Worm (Caenorhabditis elegans): Measurements from ENCODE around the gene C10E2.5.

C10E2.5 gene

ce11 chrX:16726879-16727278 is 27.5 kb downstream of the C10E2.5 start:
- no peak for TF ChIP-seq sea-2 (GFP tag; optimal IDR thresholded peaks at IDR 0.05)
- TF ChIP-seq nhr-67 (tag; optimal IDR thresholded peaks at IDR 0.05), result no peak
- TF ChIP-seq ztf-11 (tag; optimal IDR thresholded peaks at IDR 0.05), result no peak
- peak; percentile 50 for TF ChIP-seq fos-1 (tag; optimal IDR thresholded peaks at IDR 0.05)
- TF ChIP-seq mdl-1 (tag; optimal IDR thresholded peaks at IDR 0.05), result peak; percentile 85
- no peak for TF ChIP-seq unc-39 (tag; optimal IDR thresholded peaks at IDR 0.05)
- TF ChIP-seq ceh-9 (tag; optimal IDR thresholded peaks at IDR 0.05), result no peak
- peak; percentile 74 for TF ChIP-seq ceh-28 (tag; optimal IDR thresholded peaks at IDR 0.05)
- peak; percentile 42 for TF ChIP-seq zag-1 (tag; optimal IDR thresholded peaks at IDR 0.05)
- TF ChIP-seq ZK546.5 (tag; optimal IDR thresholded peaks at IDR 0.05), result no peak
- peak; percentile 85 for TF ChIP-seq nhr-23 (tag; optimal IDR thresholded peaks at IDR 0.05)
- no peak for TF ChIP-seq ama-1 (optimal IDR thresholded peaks at IDR 0.05)
- no peak for TF ChIP-seq nhr-28 (tag; optimal IDR thresholded peaks at IDR 0.05)
- peak; percentile 84 for TF ChIP-seq nhr-43 (tag; optimal IDR thresholded peaks at IDR 0.05; ENCODE audit: poor library complexity, severe bottlenecking)
- no peak for TF ChIP-seq daf-12 (tag; optimal IDR thresholded peaks at IDR 0.05)
- peak; percentile 94 for TF ChIP-seq nhr-25 (tag; optimal IDR thresholded peaks at IDR 0.05)
- TF ChIP-seq elt-3 (tag; optimal IDR thresholded peaks at IDR 0.05), result peak in 2 of 3 experiments; percentile 36 to 55
- peak; percentile 20 for TF ChIP-seq ceh-82 (tag; optimal IDR thresholded peaks at IDR 0.05)
- peak; percentile 91 for TF ChIP-seq lin-39 (tag; optimal IDR thresholded peaks at IDR 0.05)
- peak; percentile 75 for TF ChIP-seq egl-27 (tag; optimal IDR thresholded peaks at IDR 0.05)
- no peak for TF ChIP-seq mml-1 (tag; optimal IDR thresholded peaks at IDR 0.05)
- TF ChIP-seq lin-15B (tag; optimal IDR thresholded peaks at IDR 0.05), result peak; percentile 53
- peak; percentile 83 for TF ChIP-seq lsy-12 (tag; optimal IDR thresholded peaks at IDR 0.05)
- TF ChIP-seq nfya-1 (tag; optimal IDR thresholded peaks at IDR 0.05; ENCODE audit: insufficient read depth), result peak; percentile 92
- no peak for TF ChIP-seq eor-1 (tag; optimal IDR thresholded peaks at IDR 0.05)
- peak; percentile 71 for TF ChIP-seq snpc-4 (tag; optimal IDR thresholded peaks at IDR 0.05)
- no peak for TF ChIP-seq nhr-12 (tag; optimal IDR thresholded peaks at IDR 0.05)
- peak; percentile 62 for TF ChIP-seq skn-1 (tag; optimal IDR thresholded peaks at IDR 0.05)
- no peak for TF ChIP-seq fkh-2 (tag; optimal IDR thresholded peaks at IDR 0.05)
- no peak for TF ChIP-seq nhr-77 (tag; optimal IDR thresholded peaks at IDR 0.05)
- TF ChIP-seq fkh-10 (GFP tag; optimal IDR thresholded peaks at IDR 0.05), result peak; percentile 46
- no peak for TF ChIP-seq aly-2 (tag; optimal IDR thresholded peaks at IDR 0.05)
- TF ChIP-seq ceh-16 (tag; optimal IDR thresholded peaks at IDR 0.05), result no peak
- peak; percentile 86 for TF ChIP-seq pha-4 (tag; optimal IDR thresholded peaks at IDR 0.05)
- peak; percentile 11 for TF ChIP-seq ztf-4 (tag; optimal IDR thresholded peaks at IDR 0.05)
- peak; percentile 50 for TF ChIP-seq elt-1 (tag; optimal IDR thresholded peaks at IDR 0.05)
- peak; percentile 93 for TF ChIP-seq elt-2 (tag; optimal IDR thresholded peaks at IDR 0.05)
- no peak for TF ChIP-seq nhr-237 (tag; optimal IDR thresholded peaks at IDR 0.05)
- no peak for TF ChIP-seq nhr-76 (tag; optimal IDR thresholded peaks at IDR 0.05)
- peak; percentile 97 for TF ChIP-seq hmg-11 (tag; optimal IDR thresholded peaks at IDR 0.05)
- peak; percentile 91 for TF ChIP-seq nhr-11 (tag; optimal IDR thresholded peaks at IDR 0.05)
- TF ChIP-seq unc-62 (GFP tag; optimal IDR thresholded peaks at IDR 0.05), result peak; percentile 54
- peak; percentile 97 for TF ChIP-seq jun-1 (tag; optimal IDR thresholded peaks at IDR 0.05)
- peak; percentile 63 for TF ChIP-seq R02D3.7 (tag; optimal IDR thresholded peaks at IDR 0.05)
- TF ChIP-seq tbx-2 (tag; optimal IDR thresholded peaks at IDR 0.05), result peak; percentile 87
- peak; percentile 81 for TF ChIP-seq pqm-1 (tag; optimal IDR thresholded peaks at IDR 0.05)
- peak; percentile 81 for TF ChIP-seq egl-5 (tag; optimal IDR thresholded peaks at IDR 0.05)

DNA sequence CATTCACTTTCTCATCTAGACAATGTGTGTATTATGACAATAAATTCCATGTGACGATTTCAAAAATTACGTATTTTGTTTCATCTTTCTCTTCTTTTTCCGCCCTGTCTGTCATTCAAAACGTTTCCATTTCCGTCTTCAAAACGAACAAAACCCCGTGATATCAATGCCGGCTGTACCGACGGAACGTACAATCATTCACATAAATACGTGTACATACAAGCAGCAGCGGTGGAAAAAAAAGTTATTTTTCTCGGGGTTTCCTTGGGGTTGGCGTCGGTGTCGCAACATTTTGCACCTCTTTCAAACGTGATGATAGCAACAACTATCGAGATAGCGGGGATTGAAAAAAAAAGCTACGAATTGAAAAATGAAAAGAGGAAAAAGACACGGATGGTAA is 29.4 kb downstream of the C10E2.5 start:
- TF ChIP-seq snpc-4 (tag; optimal IDR thresholded peaks at IDR 0.05) (peak; percentile 6), elt-2 (tag; optimal IDR thresholded peaks at IDR 0.05) (peak; percentile 66), nfya-1 (tag; optimal IDR thresholded peaks at IDR 0.05; ENCODE audit: insufficient read depth) (no peak), ama-1 (optimal IDR thresholded peaks at IDR 0.05) (no peak), tbx-2 (tag; optimal IDR thresholded peaks at IDR 0.05) (no peak), elt-1 (tag; optimal IDR thresholded peaks at IDR 0.05) (no peak), aly-2 (tag; optimal IDR thresholded peaks at IDR 0.05) (no peak), unc-62 (GFP tag; optimal IDR thresholded peaks at IDR 0.05) (no peak), ceh-82 (tag; optimal IDR thresholded peaks at IDR 0.05) (no peak), daf-12 (tag; optimal IDR thresholded peaks at IDR 0.05) (no peak), pha-4 (tag; optimal IDR thresholded peaks at IDR 0.05) (peak; percentile 38), nhr-43 (tag; optimal IDR thresholded peaks at IDR 0.05; ENCODE audit: poor library complexity, severe bottlenecking) (peak; percentile 29), nhr-28 (tag; optimal IDR thresholded peaks at IDR 0.05) (no peak)
